Fruit fly (Drosophila melanogaster): Measurements from ENCODE around the gene CG2991.

Gene CG2991

DNA sequence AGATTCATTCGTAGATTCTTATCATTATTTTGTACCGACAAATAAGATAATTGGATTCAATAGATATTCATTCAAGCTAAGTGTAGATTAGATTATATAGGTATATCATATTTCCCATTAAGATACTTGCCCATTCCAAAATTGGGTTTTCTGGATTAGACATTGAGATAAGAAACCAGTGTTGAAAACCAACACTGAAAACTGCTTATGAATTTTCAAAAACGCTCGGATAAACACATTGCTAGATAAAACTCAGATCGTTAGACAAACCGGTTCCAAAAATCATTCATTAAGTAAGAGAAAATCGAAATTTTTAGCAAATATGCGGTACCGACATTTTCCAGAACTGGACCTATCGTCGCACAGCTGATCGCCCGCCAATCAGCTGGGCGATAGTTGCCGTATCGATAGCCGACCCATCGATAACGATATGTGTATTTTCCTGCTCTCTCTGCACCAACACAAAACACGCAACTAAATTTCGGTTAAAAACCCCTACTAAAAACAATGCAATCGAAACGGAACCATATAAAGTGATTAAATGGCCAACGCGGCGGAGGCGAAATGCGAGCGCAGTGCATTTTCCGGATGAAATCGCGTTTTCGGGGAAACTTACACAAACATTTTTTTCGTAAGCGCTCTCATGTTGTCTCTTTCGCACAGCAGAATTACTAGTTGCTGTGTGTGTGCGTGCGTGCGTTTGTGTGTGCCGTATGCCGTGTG is 28.7 kb downstream of the CG2991 start, which contains the start of the genes NTPase and lilli (continued):
- peak; percentile 93 for TF ChIP-seq Opbp (GFP tag; IDR thresholded peaks at IDR 0.05; ENCODE audit: partially characterized antibody)
- peak; percentile 92 for TF ChIP-seq knrl (GFP tag; IDR thresholded peaks at IDR 0.05; ENCODE audit: partially characterized antibody)
- TF ChIP-seq CG2889 (GFP tag; IDR thresholded peaks at IDR 0.05), result 0 out of 3 replicates have a peak, but pooled peaks have one; percentile 29
- no peak for TF ChIP-seq CG3838 (GFP tag; optimal IDR thresholded peaks at IDR 0.05)
- peak; percentile 59 for TF ChIP-seq CG10209 (GFP tag; optimal IDR thresholded peaks at IDR 0.05)
- TF ChIP-seq repo (GFP tag; optimal IDR thresholded peaks at IDR 0.05), result peak; percentile 64
- peak; percentile 85 for TF ChIP-seq CG33213 (GFP tag; optimal IDR thresholded peaks at IDR 0.05)
- peak; percentile 59; the same call in 1 of the 2 replicates for TF ChIP-seq ttk (GFP tag; IDR thresholded peaks at IDR 0.05)
- TF ChIP-seq Oaz (GFP tag; IDR thresholded peaks at IDR 0.05), result 0 out of 2 replicates have a peak, but pooled peaks have one; percentile 28
- TF ChIP-seq CG12299 (tag; optimal IDR thresholded peaks at IDR 0.05), result no peak
- no peak for TF ChIP-seq Abd-B (GFP tag; optimal IDR thresholded peaks at IDR 0.05)
- TF ChIP-seq toy (GFP tag; IDR thresholded peaks at IDR 0.05), result no peak
- peak; percentile 51 for TF ChIP-seq NC2β (GFP tag; optimal IDR thresholded peaks at IDR 0.05)
- peak; percentile 86 for TF ChIP-seq Dref (GFP tag; IDR thresholded peaks at IDR 0.05)
- no peak for TF ChIP-seq CG8281 (tag; optimal IDR thresholded peaks at IDR 0.05)
- no peak for TF ChIP-seq ewg (GFP tag; optimal IDR thresholded peaks at IDR 0.05)
- peak in 1 of 3 experiments; percentile 45 for TF ChIP-seq lola (GFP tag; optimal IDR thresholded peaks at IDR 0.05)
- TF ChIP-seq Camta (GFP tag; optimal IDR thresholded peaks at IDR 0.05), result peak; percentile 70
- peak; percentile 57 for TF ChIP-seq CG12659 (GFP tag; optimal IDR thresholded peaks at IDR 0.05)
- TF ChIP-seq CG10431 (GFP tag; optimal IDR thresholded peaks at IDR 0.05), result peak; percentile 14
- peak; percentile 33 for TF ChIP-seq CG18011 (GFP tag; optimal IDR thresholded peaks at IDR 0.05)
- TF ChIP-seq ac (GFP tag; optimal IDR thresholded peaks at IDR 0.05), result no peak
- TF ChIP-seq CG31224 (GFP tag; IDR thresholded peaks at IDR 0.05), result peak; percentile 34; the same call in 1 of the 2 replicates
- TF ChIP-seq CG34422 (GFP tag; IDR thresholded peaks at IDR 0.05), result peak; percentile 73; the same call in 2 of the 3 replicates
- TF ChIP-seq Side (GFP tag; optimal IDR thresholded peaks at IDR 0.05), result peak; percentile 80
- no peak for TF ChIP-seq yki (optimal IDR thresholded peaks at IDR 0.05)
- peak in 1 of 2 experiments; percentile 40 for TF ChIP-seq bsh (GFP tag; optimal IDR thresholded peaks at IDR 0.05)
- no peak for TF ChIP-seq CG12071 (GFP tag; optimal IDR thresholded peaks at IDR 0.05)
- peak; percentile 70 for TF ChIP-seq vvl (GFP tag; IDR thresholded peaks at IDR 0.05)
- TF ChIP-seq CG43689 (GFP tag; IDR thresholded peaks at IDR 0.05), result no peak
- TF ChIP-seq nerfin-2 (GFP tag; IDR thresholded peaks at IDR 0.05; ENCODE audit: partially characterized antibody), result peak; percentile 87
- no peak for TF ChIP-seq Kr (GFP tag; optimal IDR thresholded peaks at IDR 0.05)
- TF ChIP-seq en (GFP tag; optimal IDR thresholded peaks at IDR 0.05), result no peak

dm6 chr2L:2886226-2886569 is 29.2 kb downstream of the CG2991 start:
- TF ChIP-seq en (GFP tag; optimal IDR thresholded peaks at IDR 0.05) (no peak), fru (optimal IDR thresholded peaks at IDR 0.05) (no peak), CG9876 (GFP tag; optimal IDR thresholded peaks at IDR 0.05) (no peak), CG11398 (GFP tag; optimal IDR thresholded peaks at IDR 0.05) (no peak), CG4360 (GFP tag; IDR thresholded peaks at IDR 0.05) (peak; percentile 77), CG16863 (GFP tag; optimal IDR thresholded peaks at IDR 0.05) (no peak), CG3726 (GFP tag; IDR thresholded peaks at IDR 0.05) (no peak), Mrtf (GFP tag; IDR thresholded peaks at IDR 0.05) (no peak), BEAF-32 (GFP tag; optimal IDR thresholded peaks at IDR 0.05) (no peak), Max (GFP tag; optimal IDR thresholded peaks at IDR 0.05) (no peak), CG1233 (GFP tag; optimal IDR thresholded peaks at IDR 0.05) (no peak), CG14710 (tag; optimal IDR thresholded peaks at IDR 0.05) (no peak), CG11093 (GFP tag; IDR thresholded peaks at IDR 0.05) (no peak), CrebB (tag; optimal IDR thresholded peaks at IDR 0.05) (no peak), B-H1 (GFP tag; IDR thresholded peaks at IDR 0.05) (no peak), Dip3 (GFP tag; optimal IDR thresholded peaks at IDR 0.05) (no peak), CG15011 (GFP tag; optimal IDR thresholded peaks at IDR 0.05) (no peak), lola (GFP tag; optimal IDR thresholded peaks at IDR 0.05) (peak in 1 of 3 experiments; percentile 88), cas (GFP tag; IDR thresholded peaks at IDR 0.05) (no peak), Sin3A (optimal IDR thresholded peaks at IDR 0.05) (no peak), Bgb (GFP tag; IDR thresholded peaks at IDR 0.05; ENCODE audit: partially characterized antibody) (no peak)

All from whole organism, embryonic.